Fruit fly (Drosophila melanogaster) whole organism, embryonic: Measurements from ENCODE around the gene CG5612.

Experiments used
- Aef1 ChIP-seq: fragments of 200-800 bp; sonication (Bioruptor generic); IDR thresholded peaks from 3 replicates; pipeline ENCODE4 v1.3.6; 2022; ENCODE audit warnings: missing biosample characterization, missing genetic modification characterization
- B-H1 ChIP-seq: fragments of 200-800 bp; sonication (Bioruptor generic); IDR thresholded peaks from 3 replicates; pipeline ENCODE4 v1.3.6; 2022; ENCODE audit warnings: missing biosample characterization, missing genetic modification characterization
- B-H2 ChIP-seq: fragments of 200-800 bp; sonication (Bioruptor generic); optimal IDR thresholded peaks from 2 replicates; lab custom pipeline; 2018; ENCODE audit warnings: missing biosample characterization, mild to moderate bottlenecking, missing genetic modification characterization
- C15 ChIP-seq: fragments of 200-800 bp; sonication (Bioruptor generic); IDR thresholded peaks from 3 replicates; pipeline ENCODE4 v1.3.6; 2022; ENCODE audit warnings: missing biosample characterization, missing genetic modification characterization
- CG10147 ChIP-seq: fragments of 200-800 bp; sonication (Bioruptor generic); optimal IDR thresholded peaks from 2 replicates; lab custom pipeline; 2019; ENCODE audit warnings: missing biosample characterization, mild to moderate bottlenecking, missing genetic modification characterization, moderate library complexity
- CG10654 ChIP-seq: fragments of 200-800 bp; sonication (Bioruptor generic); optimal IDR thresholded peaks from 2 replicates; lab custom pipeline; 2016; ENCODE audit warnings: missing biosample characterization, missing genetic modification characterization
- CG11696 ChIP-seq: fragments of 200-800 bp; sonication (Bioruptor generic); IDR thresholded peaks from 2 replicates; pipeline ENCODE4 v1.3.6; 2022; ENCODE audit warnings: missing biosample characterization, missing genetic modification characterization
- CG12071 ChIP-seq: fragments of 200-800 bp; sonication (Bioruptor generic); optimal IDR thresholded peaks from 3 replicates; lab custom pipeline; 2018; ENCODE audit warnings: missing biosample characterization, mild to moderate bottlenecking, missing genetic modification characterization
- CG14710 ChIP-seq: fragments of 200-800 bp; sonication (Bioruptor generic); optimal IDR thresholded peaks from 3 replicates; lab custom pipeline; 2019; ENCODE audit warnings: missing biosample characterization, mild to moderate bottlenecking, missing genetic modification characterization, moderate library complexity
- CG15514 ChIP-seq: fragments of 200-800 bp; sonication (Bioruptor generic); optimal IDR thresholded peaks from 3 replicates; lab custom pipeline; 2017; ENCODE audit warnings: missing biosample characterization, missing genetic modification characterization, mild to moderate bottlenecking, moderate library complexity, missing genetic modification reagents
- CG1832 ChIP-seq: fragments of 200-800 bp; sonication (Bioruptor generic); optimal IDR thresholded peaks from 2 replicates; lab custom pipeline; 2017; ENCODE audit warnings: missing biosample characterization, mild to moderate bottlenecking, missing genetic modification characterization, inconsistent platforms
- CG30403 ChIP-seq: fragments of 200-800 bp; sonication (Bioruptor generic); optimal IDR thresholded peaks from 3 replicates; lab custom pipeline; 2016; ENCODE audit warnings: missing biosample characterization, missing genetic modification characterization
- CG32532 ChIP-seq: fragments of 200-800 bp; sonication (Bioruptor generic); IDR thresholded peaks from 2 replicates; pipeline ENCODE4 v1.3.6; 2022; ENCODE audit warnings: missing biosample characterization, missing genetic modification characterization
- CG32772 ChIP-seq: fragments of 200-800 bp; sonication (Bioruptor generic); IDR thresholded peaks from 2 replicates; pipeline ENCODE4 v1.3.6; 2022; ENCODE audit warnings: missing biosample characterization, missing genetic modification characterization
- CG4707 ChIP-seq: fragments of 200-800 bp; sonication (Bioruptor generic); optimal IDR thresholded peaks from 2 replicates; lab custom pipeline; 2018; ENCODE audit warnings: missing biosample characterization, mild to moderate bottlenecking, missing genetic modification characterization, moderate library complexity
- CG6254 ChIP-seq: fragments of 200-800 bp; sonication (Bioruptor generic); optimal IDR thresholded peaks from 3 replicates; lab custom pipeline; 2017; ENCODE audit warnings: mild to moderate bottlenecking, missing biosample characterization, missing genetic modification reagents, missing genetic modification characterization
- CG6813 ChIP-seq: fragments of 200-800 bp; sonication (Bioruptor generic); optimal IDR thresholded peaks from 2 replicates; lab custom pipeline; 2017; ENCODE audit warnings: missing biosample characterization, missing genetic modification characterization, mild to moderate bottlenecking, moderate library complexity, missing genetic modification reagents
- CG7928 ChIP-seq: fragments of 200-800 bp; sonication (Bioruptor generic); optimal IDR thresholded peaks from 2 replicates; lab custom pipeline; 2017; ENCODE audit warnings: missing biosample characterization, mild to moderate bottlenecking, missing genetic modification characterization
- CG8089 ChIP-seq: fragments of 200-800 bp; sonication (Bioruptor generic); optimal IDR thresholded peaks from 3 replicates; lab custom pipeline; 2016; ENCODE audit warnings: missing biosample characterization, missing genetic modification characterization
- CG9797 ChIP-seq: fragments of 200-800 bp; sonication (Bioruptor generic); optimal IDR thresholded peaks from 3 replicates; lab custom pipeline; 2018; ENCODE audit warnings: missing biosample characterization, mild to moderate bottlenecking, missing genetic modification characterization
- Dip2 ChIP-seq: fragments of 200-800 bp; sonication (Bioruptor generic); IDR thresholded peaks from 2 replicates; pipeline ENCODE4 v1.3.6; 2022; ENCODE audit warnings: missing biosample characterization, missing genetic modification characterization
- Dp ChIP-seq: fragments of 200-800 bp; sonication (Bioruptor generic); optimal IDR thresholded peaks from 2 replicates; lab custom pipeline; 2018; ENCODE audit warnings: missing biosample characterization, mild to moderate bottlenecking, missing genetic modification characterization, moderate library complexity
- HHEX ChIP-seq: fragments of 200-800 bp; sonication (Bioruptor generic); optimal IDR thresholded peaks from 3 replicates; lab custom pipeline; 2017; ENCODE audit warnings: missing biosample characterization, mild to moderate bottlenecking, missing genetic modification characterization, missing genetic modification reagents
- Hmx ChIP-seq: fragments of 200-800 bp; sonication (Bioruptor generic); optimal IDR thresholded peaks from 2 replicates; lab custom pipeline; 2016; ENCODE audit warnings: missing biosample characterization, missing genetic modification characterization
- Hr3 ChIP-seq: fragments of 200-800 bp; sonication (Bioruptor generic); optimal IDR thresholded peaks from 3 replicates; lab custom pipeline; 2016; ENCODE audit warnings: missing biosample characterization, missing genetic modification characterization
- Hr78 ChIP-seq, 2 experiments: fragments of 200-800 bp in 1 of 2; fragments of >200 bp in 1 of 2; sonication (Bioruptor generic) in 1 of 2; optimal IDR thresholded peaks; 2 replicates each; lab custom pipeline; 2017 to 2019; ENCODE audit warnings: missing biosample characterization in 2 of 2, missing genetic modification characterization in 2 of 2, mild to moderate bottlenecking in 1 of 2, moderate library complexity in 1 of 2
- Lhr ChIP-seq: fragments of 200-800 bp; sonication (Bioruptor generic); optimal IDR thresholded peaks from 3 replicates; lab custom pipeline; 2017; ENCODE audit warnings: mild to moderate bottlenecking, missing biosample characterization, missing genetic modification reagents, missing genetic modification characterization
- MTF-1 ChIP-seq: fragments of 200-800 bp; sonication (Bioruptor generic); optimal IDR thresholded peaks from 2 replicates; lab custom pipeline; 2018; ENCODE audit warnings: missing biosample characterization, mild to moderate bottlenecking, missing genetic modification characterization, borderline replicate concordance
- Meics ChIP-seq: fragments of 200-800 bp; sonication (Bioruptor generic); optimal IDR thresholded peaks from 2 replicates; lab custom pipeline; 2017; ENCODE audit warnings: missing biosample characterization, mild to moderate bottlenecking, missing genetic modification characterization
- NFAT ChIP-seq: fragments of 200-800 bp; sonication (Bioruptor generic); IDR thresholded peaks from 2 replicates; pipeline ENCODE4 v1.3.6; 2022; ENCODE audit warnings: missing biosample characterization, missing genetic modification characterization
- Neu2 ChIP-seq: fragments of 200-800 bp; sonication (Bioruptor generic); optimal IDR thresholded peaks from 3 replicates; lab custom pipeline; 2016; ENCODE audit warnings: missing biosample characterization, missing genetic modification characterization, borderline replicate concordance
- Optix ChIP-seq: fragments of 200-800 bp; sonication (Bioruptor generic); IDR thresholded peaks from 3 replicates; pipeline ENCODE4 v1.3.6; 2022; ENCODE audit warnings: missing biosample characterization, missing genetic modification characterization
- Spps ChIP-seq: fragments of 200-800 bp; sonication (Bioruptor generic); optimal IDR thresholded peaks from 2 replicates; lab custom pipeline; 2018; ENCODE audit warnings: missing biosample characterization, mild to moderate bottlenecking, missing genetic modification characterization
- abd-A ChIP-seq: fragments of 200-800 bp; sonication (Bioruptor generic); optimal IDR thresholded peaks from 3 replicates; lab custom pipeline; 2019; ENCODE audit warnings: missing biosample characterization, mild to moderate bottlenecking, missing genetic modification characterization, moderate library complexity
- cas ChIP-seq: fragments of 200-800 bp; sonication (Bioruptor generic); IDR thresholded peaks from 2 replicates; pipeline ENCODE4 v1.3.6; 2022; ENCODE audit warnings: missing biosample characterization, missing genetic modification characterization
- danr ChIP-seq: fragments of 200-800 bp; sonication (Bioruptor generic); IDR thresholded peaks from 2 replicates; pipeline ENCODE4 v1.3.6; 2022; ENCODE audit warnings: missing biosample characterization, missing genetic modification characterization
- fd102C ChIP-seq: fragments of 200-800 bp; sonication (Bioruptor generic); optimal IDR thresholded peaks from 2 replicates; lab custom pipeline; 2018; ENCODE audit warnings: missing biosample characterization, mild to moderate bottlenecking, missing genetic modification characterization, moderate library complexity
- kay ChIP-seq: fragments of 200-800 bp; sonication (Bioruptor generic); optimal IDR thresholded peaks from 2 replicates; lab custom pipeline; 2016; ENCODE audit warnings: missing biosample characterization, missing genetic modification characterization
- klu ChIP-seq: fragments of 200-800 bp; sonication (Bioruptor generic); IDR thresholded peaks from 2 replicates; pipeline ENCODE4 v1.3.6; 2022; ENCODE audit warnings: missing biosample characterization, missing genetic modification characterization
- mirr ChIP-seq: fragments of 200-800 bp; sonication (Bioruptor generic); optimal IDR thresholded peaks from 3 replicates; lab custom pipeline; 2018; ENCODE audit warnings: missing biosample characterization, mild to moderate bottlenecking, missing genetic modification characterization
- nerfin-1 ChIP-seq: fragments of 200-800 bp; sonication (Bioruptor generic); optimal IDR thresholded peaks from 3 replicates; lab custom pipeline; 2019; ENCODE audit warnings: missing biosample characterization, mild to moderate bottlenecking, missing genetic modification characterization, moderate library complexity
- nom ChIP-seq: fragments of 200-800 bp; sonication (Bioruptor generic); optimal IDR thresholded peaks from 2 replicates; lab custom pipeline; 2017; ENCODE audit warnings: missing biosample characterization, missing genetic modification characterization, mild to moderate bottlenecking, moderate library complexity, missing genetic modification reagents
- pita ChIP-seq: fragments of 200-800 bp; sonication (Bioruptor generic); optimal IDR thresholded peaks from 2 replicates; lab custom pipeline; 2017; ENCODE audit warnings: missing biosample characterization, mild to moderate bottlenecking, missing genetic modification characterization
- pum ChIP-seq: fragments of 200-800 bp; sonication (Bioruptor generic); optimal IDR thresholded peaks from 2 replicates; lab custom pipeline; 2016; ENCODE audit warnings: missing biosample characterization, missing genetic modification characterization
- pzg ChIP-seq: fragments of 200-800 bp; sonication (Bioruptor generic); optimal IDR thresholded peaks from 3 replicates; lab custom pipeline; 2018; ENCODE audit warnings: missing biosample characterization, mild to moderate bottlenecking, missing genetic modification characterization, moderate library complexity
- shn ChIP-seq: fragments of 200-800 bp; sonication (Bioruptor generic); optimal IDR thresholded peaks from 3 replicates; lab custom pipeline; 2016; ENCODE audit warnings: missing biosample characterization, missing genetic modification characterization
- sqz ChIP-seq: fragments of 200-800 bp; sonication (Bioruptor generic); optimal IDR thresholded peaks from 3 replicates; lab custom pipeline; 2018; ENCODE audit warnings: missing biosample characterization, mild to moderate bottlenecking, missing genetic modification characterization
- tio ChIP-seq: fragments of 200-800 bp; sonication (Bioruptor generic); optimal IDR thresholded peaks from 2 replicates; lab custom pipeline; 2017; ENCODE audit warnings: missing biosample characterization, missing genetic modification characterization, inconsistent platforms

Gene CG5612

DNA sequence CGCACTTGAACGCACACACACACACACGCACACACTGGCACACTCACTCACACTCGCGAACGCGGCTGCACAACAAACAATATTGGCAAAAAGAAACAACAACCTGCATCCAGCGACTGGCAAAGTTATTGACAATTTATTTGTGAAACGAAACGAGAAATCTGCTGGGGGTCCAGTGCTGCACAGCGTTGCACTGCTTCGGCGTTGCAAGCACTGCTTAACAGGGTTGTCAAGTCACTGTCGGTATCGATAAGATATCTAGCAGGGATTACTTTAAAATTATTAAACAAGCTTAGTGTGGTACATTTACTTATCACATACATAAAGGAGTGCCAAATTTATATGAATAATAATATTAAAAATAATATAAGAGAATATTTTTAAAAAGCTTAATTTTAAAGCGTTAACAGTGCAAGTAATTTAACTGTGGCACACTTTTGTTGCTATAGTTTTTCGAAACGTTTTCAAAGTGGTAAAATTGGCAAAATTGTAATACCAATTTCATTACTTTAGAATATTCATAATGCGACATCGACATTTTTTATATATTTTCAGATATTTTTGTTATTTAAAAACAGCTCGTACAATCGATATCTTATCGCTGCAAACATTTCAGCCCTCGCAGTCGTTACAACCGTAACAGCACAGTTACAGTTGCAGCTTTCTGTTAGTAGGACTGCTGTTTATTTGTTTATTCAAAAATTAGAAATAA is 18.4 kb downstream of the CG5612 start, which contains the start of the genes dsd and Tusp (continued):
- TF ChIP-seq CG9797 (no peak), CG6813 (GFP tag; lab: Kevin White, UChicago) (peak; percentile 46), Hr3 (GFP tag; lab: Kevin White, UChicago) (peak; percentile 87), CG30403 (GFP tag; lab: Kevin White, UChicago) (peak; percentile 86), danr (GFP tag; lab: Robert Waterston, UW) (0 out of 2 replicates have a peak, but pooled peaks have one; percentile 44), CG32532 (peak; percentile 78), pzg (peak; percentile 69), fd102C (GFP tag; lab: Kevin White, UChicago) (no peak), CG1832 (GFP tag; lab: Kevin White, UChicago) (no peak), CG10147 (GFP tag; lab: Kevin White, UChicago) (peak; percentile 36), Neu2 (GFP tag; lab: Kevin White, UChicago) (no peak), CG10654 (GFP tag; lab: Kevin White, UChicago) (peak; percentile 66), Lhr (GFP tag; lab: Kevin White, UChicago) (peak; percentile 49), C15 (GFP tag; lab: Robert Waterston, UW) (no peak), CG8089 (GFP tag; lab: Kevin White, UChicago) (peak; percentile 54), CG7928 (GFP tag; lab: Kevin White, UChicago) (peak; percentile 74), Optix (GFP tag; lab: Robert Waterston, UW) (peak; percentile 46; the same call in 2 of the 3 replicates), HHEX (GFP tag; lab: Kevin White, UChicago) (peak; percentile 31), Spps (tag; lab: Kevin White, UChicago) (no peak), MTF-1 (GFP tag; lab: Kevin White, UChicago) (peak; percentile 36), tio (GFP tag; lab: Kevin White, UChicago) (peak; percentile 70), Meics (GFP tag; lab: Kevin White, UChicago) (peak; percentile 66), pita (GFP tag; lab: Kevin White, UChicago) (no peak), pum (GFP tag; lab: Kevin White, UChicago) (peak; percentile 54), B-H1 (peak; percentile 20; the same call in 2 of the 3 replicates), Dip2 (GFP tag; lab: Robert Waterston, UW) (no peak), mirr (GFP tag; lab: Kevin White, UChicago) (peak; percentile 30), CG15514 (GFP tag; lab: Kevin White, UChicago) (peak; percentile 70), sqz (peak; percentile 26), CG11696 (GFP tag; lab: Robert Waterston, UW) (no peak), nom (GFP tag; lab: Kevin White, UChicago) (peak; percentile 4), B-H2 (GFP tag; lab: Kevin White, UChicago) (peak; percentile 73), Hr78 (GFP tag; optimal IDR thresholded peaks at IDR 0.05; lab: Kevin White, UChicago) (no peak), cas (GFP tag; lab: Robert Waterston, UW) (0 out of 2 replicates have a peak, but pooled peaks have one; percentile 16), kay (GFP tag; lab: Kevin White, UChicago) (peak; percentile 52), CG4707 (peak; percentile 6), klu (0 out of 2 replicates have a peak, but pooled peaks have one; percentile 36), CG12071 (GFP tag; lab: Kevin White, UChicago) (peak; percentile 30), Aef1 (GFP tag; lab: Robert Waterston, UW) (peak; percentile 77), NFAT (GFP tag; lab: Robert Waterston, UW) (peak; percentile 86), CG32772 (GFP tag; lab: Robert Waterston, UW) (peak; percentile 78), nerfin-1 (tag; lab: Kevin White, UChicago) (no peak), abd-A (no peak), Hmx (no peak), CG14710 (tag; lab: Kevin White, UChicago) (peak; percentile 77), Dp (GFP tag; lab: Kevin White, UChicago) (peak; percentile 25), CG6254 (GFP tag; lab: Kevin White, UChicago) (peak; percentile 16), shn (peak; percentile 75)
